Worm (Caenorhabditis elegans) whole organism, early embryonic: ENCODE measurements around the gene C16C8.10.

Source experiments
- B0310.2 ChIP-seq: sonication (generic microtip); optimal IDR thresholded peaks from 2 replicates; lab custom pipeline; 2016; ENCODE audit warnings: mild to moderate bottlenecking, missing genetic modification characterization, missing compliant biosample characterization
- F13C5.2 ChIP-seq: sonication (generic microtip); optimal IDR thresholded peaks from 2 replicates; lab custom pipeline; 2017; ENCODE audit warnings: mild to moderate bottlenecking, missing genetic modification characterization, inconsistent platforms, missing compliant biosample characterization
- aly-1 ChIP-seq: sonication (generic microtip); optimal IDR thresholded peaks from 2 replicates; lab custom pipeline; 2016; ENCODE audit warnings: missing genetic modification characterization, missing compliant biosample characterization
- ama-1 ChIP-seq: fragments of 150-350 bp; optimal IDR thresholded peaks from 2 replicates; lab custom pipeline; 2014
- ceh-13 ChIP-seq: fragments of 200-800 bp; sonication (Bioruptor generic); optimal IDR thresholded peaks from 2 replicates; lab custom pipeline; 2018; ENCODE audit warnings: mild to moderate bottlenecking, missing genetic modification characterization, missing compliant biosample characterization
- ceh-36 ChIP-seq: sonication (generic microtip); optimal IDR thresholded peaks from 2 replicates; lab custom pipeline; 2016; ENCODE audit warnings: missing genetic modification characterization, inconsistent platforms, missing compliant biosample characterization
- ets-7 ChIP-seq: sonication (generic microtip); optimal IDR thresholded peaks from 2 replicates; lab custom pipeline; 2016; ENCODE audit warnings: missing genotype, missing genetic modification characterization, missing compliant biosample characterization
- flt-1 ChIP-seq: fragments of 200-800 bp; sonication (Bioruptor generic); IDR thresholded peaks from 2 replicates; pipeline ENCODE4 v1.3.6; 2022; ENCODE audit warnings: missing genetic modification characterization, missing compliant biosample characterization
- hmbx-1 ChIP-seq: sonication (generic microtip); optimal IDR thresholded peaks from 2 replicates; lab custom pipeline; 2016; ENCODE audit warnings: mild to moderate bottlenecking, missing genetic modification characterization, missing compliant biosample characterization
- hmg-4 ChIP-seq: fragments of 200-800 bp; sonication (Bioruptor generic); optimal IDR thresholded peaks from 2 replicates; lab custom pipeline; 2018; ENCODE audit warnings: mild to moderate bottlenecking, missing genetic modification characterization, missing compliant biosample characterization
- hnd-1 ChIP-seq: sonication (generic microtip); optimal IDR thresholded peaks from 2 replicates; lab custom pipeline; 2016; ENCODE audit warnings: missing genetic modification characterization, missing compliant biosample characterization
- pes-1 ChIP-seq: fragments of 200-800 bp; sonication (Bioruptor generic); IDR thresholded peaks from 2 replicates; pipeline ENCODE4 v1.3.6; 2022; ENCODE audit warnings: missing genetic modification reagents, missing genetic modification characterization, missing compliant biosample characterization
- scrt-1 ChIP-seq: fragments of 200-800 bp; sonication (Bioruptor generic); IDR thresholded peaks from 2 replicates; pipeline ENCODE4 v1.3.6; 2022; ENCODE audit warnings: missing genetic modification characterization, missing compliant biosample characterization
- sea-1 ChIP-seq: fragments of 200-800 bp; sonication (Bioruptor generic); conservative IDR thresholded peaks from 2 replicates; pipeline ENCODE4 v1.3.6; 2022; ENCODE audit warnings: missing genetic modification characterization, missing compliant biosample characterization
- tbx-11 ChIP-seq: fragments of 200-800 bp; sonication (Bioruptor generic); IDR thresholded peaks from 2 replicates; pipeline ENCODE4 v1.3.6; 2022; ENCODE audit warnings: missing genetic modification characterization, missing compliant biosample characterization
- tbx-37 ChIP-seq: fragments of 200-800 bp; sonication (Bioruptor generic); conservative IDR thresholded peaks from 2 replicates; pipeline ENCODE4 v1.3.6; 2022; ENCODE audit warnings: missing genetic modification reagents, missing genetic modification characterization, missing compliant biosample characterization
- tra-4 ChIP-seq: sonication (generic microtip); optimal IDR thresholded peaks from 2 replicates; lab custom pipeline; 2017; ENCODE audit warnings: missing genetic modification characterization, missing compliant biosample characterization

C16C8.10 gene

DNA sequence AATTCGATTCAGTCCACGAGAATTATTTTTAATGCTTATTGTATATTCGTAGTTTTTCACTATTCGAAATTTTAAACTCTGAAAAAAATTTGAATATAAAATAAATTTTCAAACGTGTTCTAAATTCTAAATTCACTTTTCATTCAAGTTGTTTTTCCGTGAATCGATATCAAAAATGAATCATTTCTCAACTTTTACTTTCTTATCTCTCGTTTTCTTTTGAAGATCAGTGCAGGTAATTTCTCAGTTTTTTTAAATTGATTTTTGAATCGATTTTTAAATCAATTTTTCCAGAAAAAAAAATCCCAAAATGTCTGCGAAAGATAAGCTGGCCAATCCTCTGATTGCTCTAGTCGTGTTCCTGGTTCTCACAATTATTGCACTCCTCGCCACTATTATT lies 48.0 kb downstream of the C16C8.10 start, which contains the start of gene nep-6:
Gene nep-6, plus strand, starts transcription at position 301 of the 400 bp plus-strand sequence.
- TF ChIP-seq hmbx-1 (no peak), ama-1 (lab: Kevin White, UChicago) (no peak)

DNA sequence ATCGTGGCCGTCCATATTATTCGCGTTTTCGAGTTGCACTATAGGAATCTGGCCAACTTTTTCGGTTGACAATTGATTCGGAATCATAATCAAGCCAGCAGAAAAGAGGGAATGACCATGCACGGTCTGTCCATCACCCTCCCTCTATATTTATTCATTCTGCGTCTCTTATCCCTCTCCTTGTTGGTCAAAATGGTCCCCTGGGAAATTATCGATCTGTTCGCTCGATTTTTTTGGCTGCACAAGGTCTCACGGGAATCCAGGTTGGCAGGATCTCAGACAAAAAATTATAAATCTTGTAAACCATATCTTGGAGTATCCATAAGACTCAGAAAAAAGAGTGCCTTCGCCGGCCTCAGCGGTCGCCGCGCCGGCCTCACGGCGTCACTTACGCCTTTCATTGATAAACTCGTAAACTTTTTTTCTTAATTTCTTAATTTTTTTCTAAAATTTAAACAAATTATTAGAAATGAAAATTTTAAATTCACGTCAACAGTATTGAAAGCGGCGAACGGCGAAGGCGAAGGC lies 50.0 kb downstream of the C16C8.10 start, which contains the start of the genes F18A12.7 and F18A12.2:
Gene F18A12.7, minus strand, starts transcription at position 101 of the 528 bp plus-strand sequence.
Gene F18A12.2, plus strand, starts transcription at position 478 of the 528 bp plus-strand sequence.
- TF ChIP-seq hmg-4 (GFP tag; lab: Kevin White, UChicago) (no peak), flt-1 (GFP tag; lab: Robert Waterston, UW) (no peak), aly-1 (tag; lab: Kevin White, UChicago) (no peak), tra-4 (tag; lab: Kevin White, UChicago) (no peak), B0310.2 (tag; lab: Kevin White, UChicago) (no peak), ama-1 (lab: Kevin White, UChicago) (no peak), ets-7 (tag; lab: Kevin White, UChicago) (no peak), hnd-1 (no peak), ceh-36 (tag; lab: Kevin White, UChicago) (no peak), ceh-13 (GFP tag; lab: Kevin White, UChicago) (no peak), sea-1 (GFP tag; lab: Robert Waterston, UW) (no peak), hmbx-1 (no peak), tbx-37 (GFP tag; lab: Robert Waterston, UW) (no peak), pes-1 (no peak), scrt-1 (GFP tag; lab: Robert Waterston, UW) (no peak), F13C5.2 (tag; lab: Kevin White, UChicago) (no peak), tbx-11 (no peak)
